Fruit fly (Drosophila melanogaster): ENCODE measurements around the gene CG13295.

The CG13295 gene

dm6 chr3L:6070119-6070518 is 4.9 kb downstream of the CG13295 start:
- TF ChIP-seq CG33017 (tag; optimal IDR thresholded peaks at IDR 0.05), result no peak
- TF ChIP-seq CG11617 (GFP tag; optimal IDR thresholded peaks at IDR 0.05), result no peak
- no peak for TF ChIP-seq CG7101 (tag; optimal IDR thresholded peaks at IDR 0.05)
- TF ChIP-seq Crg-1 (GFP tag; optimal IDR thresholded peaks at IDR 0.05), result no peak
- TF ChIP-seq CG1620 (GFP tag; optimal IDR thresholded peaks at IDR 0.05), result no peak
- no peak for TF ChIP-seq ovo (GFP tag; optimal IDR thresholded peaks at IDR 0.05)
- no peak for TF ChIP-seq toe (GFP tag; optimal IDR thresholded peaks at IDR 0.05)
- no peak for TF ChIP-seq CG12768 (GFP tag; optimal IDR thresholded peaks at IDR 0.05)
- TF ChIP-seq Hr96 (GFP tag; optimal IDR thresholded peaks at IDR 0.05), result no peak
- TF ChIP-seq Clk (GFP tag; optimal IDR thresholded peaks at IDR 0.05), result no peak
- TF ChIP-seq Mnt (GFP tag; optimal IDR thresholded peaks at IDR 0.05), result no peak
- TF ChIP-seq tj (GFP tag; optimal IDR thresholded peaks at IDR 0.05), result no peak
- no peak for TF ChIP-seq kay (GFP tag; ENCODE audit: borderline replicate concordance)
- TF ChIP-seq cic (GFP tag; optimal IDR thresholded peaks at IDR 0.05), result no peak
- no peak for TF ChIP-seq CG14711 (tag; optimal IDR thresholded peaks at IDR 0.05)
- no peak for TF ChIP-seq bab1 (GFP tag; optimal IDR thresholded peaks at IDR 0.05)
- no peak for TF ChIP-seq CG7045 (GFP tag; optimal IDR thresholded peaks at IDR 0.05)
- TF ChIP-seq CG5204 (GFP tag; optimal IDR thresholded peaks at IDR 0.05), result no peak
- no peak for TF ChIP-seq pad (GFP tag; optimal IDR thresholded peaks at IDR 0.05)
- TF ChIP-seq cnc (optimal IDR thresholded peaks at IDR 0.05), result no peak

- TF ChIP-seq CG14711 (tag; optimal IDR thresholded peaks at IDR 0.05), result no peak
- no peak for TF ChIP-seq CG7045 (GFP tag; optimal IDR thresholded peaks at IDR 0.05)
- TF ChIP-seq CG11617 (GFP tag; optimal IDR thresholded peaks at IDR 0.05), result no peak
- TF ChIP-seq toe (GFP tag; optimal IDR thresholded peaks at IDR 0.05), result no peak
- TF ChIP-seq CG33017 (tag; optimal IDR thresholded peaks at IDR 0.05), result no peak
- no peak for TF ChIP-seq CG5204 (GFP tag; optimal IDR thresholded peaks at IDR 0.05)
- TF ChIP-seq CG7101 (tag; optimal IDR thresholded peaks at IDR 0.05), result no peak
- TF ChIP-seq kay (GFP tag; ENCODE audit: borderline replicate concordance), result no peak
Observed at dm6 chr3L:6068178-6068577, 6.9 kb downstream of the CG13295 start.

dm6 chr3L:6065881-6066389 is 9.1 kb downstream of the CG13295 start, which contains the start of gene CG42269:
CG42269 (plus strand) TSS chr3L:6066296.
- no peak for TF ChIP-seq CG33017 (tag; optimal IDR thresholded peaks at IDR 0.05)
- no peak for TF ChIP-seq CG11617 (GFP tag; optimal IDR thresholded peaks at IDR 0.05)
- no peak for TF ChIP-seq tj (GFP tag; optimal IDR thresholded peaks at IDR 0.05)
- no peak for TF ChIP-seq Mnt (GFP tag; optimal IDR thresholded peaks at IDR 0.05)
- TF ChIP-seq CG14711 (tag; optimal IDR thresholded peaks at IDR 0.05), result no peak
- TF ChIP-seq Crg-1 (GFP tag; optimal IDR thresholded peaks at IDR 0.05), result no peak
- no peak for TF ChIP-seq toe (GFP tag; optimal IDR thresholded peaks at IDR 0.05)
- no peak for TF ChIP-seq ovo (GFP tag; optimal IDR thresholded peaks at IDR 0.05)
- TF ChIP-seq CG7045 (GFP tag; optimal IDR thresholded peaks at IDR 0.05), result no peak
- no peak for TF ChIP-seq CG12768 (GFP tag; optimal IDR thresholded peaks at IDR 0.05)
- no peak for TF ChIP-seq CG1620 (GFP tag; optimal IDR thresholded peaks at IDR 0.05)
- no peak for TF ChIP-seq bab1 (GFP tag; optimal IDR thresholded peaks at IDR 0.05)

DNA sequence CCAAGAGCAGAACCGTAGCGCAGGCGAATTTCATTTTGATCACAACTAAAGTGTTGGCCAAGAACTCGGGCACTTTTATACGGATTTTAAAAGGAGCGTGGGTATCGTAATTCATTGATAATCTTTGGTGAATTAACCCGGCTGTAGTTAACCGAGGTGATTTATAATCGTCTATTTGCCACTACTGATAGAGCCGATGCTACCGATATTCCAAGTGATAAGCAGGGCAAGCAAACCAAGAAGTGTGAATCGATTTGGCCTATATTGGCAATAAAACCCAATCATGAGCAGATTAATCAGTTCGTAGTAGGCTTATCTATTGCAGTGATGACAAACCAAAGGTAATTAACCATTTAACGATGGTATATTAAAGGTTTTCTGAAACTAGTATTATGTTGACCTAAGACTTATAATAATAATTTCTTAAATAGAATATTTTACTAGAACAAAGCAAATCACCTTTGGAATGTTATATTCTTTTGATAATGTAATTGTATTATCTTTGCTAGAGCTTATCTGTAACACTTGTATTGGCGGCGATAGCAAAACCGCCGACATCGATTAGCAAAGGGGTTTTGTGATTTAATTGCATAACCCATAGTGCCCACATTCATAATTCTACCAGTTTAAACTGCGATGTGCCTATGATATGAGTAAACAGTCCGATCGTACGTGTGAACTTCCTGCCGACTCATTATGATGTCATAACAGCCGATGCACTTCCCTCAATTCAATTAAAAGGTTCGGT is 12.0 kb downstream of the CG13295 start, which contains the start of gene CG10472:
Gene CG10472, minus strand, starts transcription at position 51 of the 748 bp plus-strand sequence.
- TF ChIP-seq cic (GFP tag; optimal IDR thresholded peaks at IDR 0.05), result peak; percentile 82
- TF ChIP-seq Clk (GFP tag; optimal IDR thresholded peaks at IDR 0.05), result no peak
- TF ChIP-seq Mnt (GFP tag; optimal IDR thresholded peaks at IDR 0.05), result no peak
- TF ChIP-seq CG12768 (GFP tag; optimal IDR thresholded peaks at IDR 0.05), result peak; percentile 13
- no peak for TF ChIP-seq pad (GFP tag; optimal IDR thresholded peaks at IDR 0.05)
- no peak for TF ChIP-seq cnc (optimal IDR thresholded peaks at IDR 0.05)
- no peak for TF ChIP-seq CG11617 (GFP tag; optimal IDR thresholded peaks at IDR 0.05)
- TF ChIP-seq kay (GFP tag; ENCODE audit: borderline replicate concordance), result peak; percentile 76
- no peak for TF ChIP-seq CG7101 (tag; optimal IDR thresholded peaks at IDR 0.05)
- no peak for TF ChIP-seq CG1620 (GFP tag; optimal IDR thresholded peaks at IDR 0.05)
- TF ChIP-seq CG33017 (tag; optimal IDR thresholded peaks at IDR 0.05), result no peak

dm6 chr3L:6059062-6059708 is 15.9 kb downstream of the CG13295 start, which contains the start of gene CG6592:
CG6592 (plus strand) TSS chr3L:6059658.
- TF ChIP-seq CG7045 (GFP tag; optimal IDR thresholded peaks at IDR 0.05), result no peak
- no peak for TF ChIP-seq Hr96 (GFP tag; optimal IDR thresholded peaks at IDR 0.05)
- TF ChIP-seq CG11617 (GFP tag; optimal IDR thresholded peaks at IDR 0.05), result no peak
- no peak for TF ChIP-seq CG14711 (tag; optimal IDR thresholded peaks at IDR 0.05)
- TF ChIP-seq toe (GFP tag; optimal IDR thresholded peaks at IDR 0.05), result no peak
- no peak for TF ChIP-seq Crg-1 (GFP tag; optimal IDR thresholded peaks at IDR 0.05)
- TF ChIP-seq pad (GFP tag; optimal IDR thresholded peaks at IDR 0.05), result no peak
- TF ChIP-seq CG5204 (GFP tag; optimal IDR thresholded peaks at IDR 0.05), result no peak
- TF ChIP-seq Clk (GFP tag; optimal IDR thresholded peaks at IDR 0.05), result no peak
- no peak for TF ChIP-seq ovo (GFP tag; optimal IDR thresholded peaks at IDR 0.05)
- TF ChIP-seq CG7101 (tag; optimal IDR thresholded peaks at IDR 0.05), result no peak
- no peak for TF ChIP-seq cnc (optimal IDR thresholded peaks at IDR 0.05)
- no peak for TF ChIP-seq CG33017 (tag; optimal IDR thresholded peaks at IDR 0.05)
- no peak for TF ChIP-seq bab1 (GFP tag; optimal IDR thresholded peaks at IDR 0.05)
- no peak for TF ChIP-seq CG12768 (GFP tag; optimal IDR thresholded peaks at IDR 0.05)
- no peak for TF ChIP-seq CG1620 (GFP tag; optimal IDR thresholded peaks at IDR 0.05)
- TF ChIP-seq Mnt (GFP tag; optimal IDR thresholded peaks at IDR 0.05), result no peak
- TF ChIP-seq kay (GFP tag; ENCODE audit: borderline replicate concordance), result no peak
